Fruit fly (Drosophila melanogaster) whole organism, embryonic: ENCODE results near the gene CG44001.

Experiments
- Atf3 ChIP-seq: fragments of 200-800 bp; sonication (Bioruptor generic); optimal IDR thresholded peaks from 3 replicates; lab custom pipeline; 2016; ENCODE audit warnings: missing biosample characterization, missing genetic modification characterization
- Atf6 ChIP-seq: fragments of 200-800 bp; sonication (Bioruptor generic); IDR thresholded peaks from 2 replicates; pipeline ENCODE4 v1.3.6; 2022; ENCODE audit warnings: missing biosample characterization, missing genetic modification characterization
- CG10321 ChIP-seq: fragments of 200-800 bp; sonication (Bioruptor generic); IDR thresholded peaks from 2 replicates; pipeline ENCODE4 v1.3.6; 2022; ENCODE audit warnings: missing biosample characterization, missing genetic modification characterization
- CG11695 ChIP-seq: fragments of 200-800 bp; sonication (Bioruptor generic); IDR thresholded peaks from 3 replicates; pipeline ENCODE4 v1.3.6; 2022; ENCODE audit warnings: missing biosample characterization, missing genetic modification characterization
- CG12769 ChIP-seq: fragments of 200-800 bp; sonication (Bioruptor generic); optimal IDR thresholded peaks from 2 replicates; lab custom pipeline; 2019; ENCODE audit warnings: missing biosample characterization, mild to moderate bottlenecking, missing genetic modification characterization, moderate library complexity
- CG13123 ChIP-seq: fragments of 200-800 bp; sonication (Bioruptor generic); optimal IDR thresholded peaks from 2 replicates; lab custom pipeline; 2016; ENCODE audit warnings: missing biosample characterization, missing genetic modification characterization
- CG13624 ChIP-seq: fragments of 200-800 bp; sonication (Bioruptor generic); optimal IDR thresholded peaks from 2 replicates; lab custom pipeline; 2016; ENCODE audit warnings: missing biosample characterization, missing genetic modification characterization
- CG1603 ChIP-seq: fragments of 200-800 bp; sonication (Bioruptor generic); optimal IDR thresholded peaks from 2 replicates; lab custom pipeline; 2019; ENCODE audit warnings: missing biosample characterization, mild to moderate bottlenecking, missing genetic modification characterization, moderate library complexity
- CG17328 ChIP-seq: fragments of 200-800 bp; sonication (Bioruptor generic); IDR thresholded peaks from 2 replicates; pipeline ENCODE4 v1.3.6; 2022; ENCODE audit warnings: missing biosample characterization, missing genetic modification characterization
- CG17361 ChIP-seq: fragments of 200-800 bp; sonication (Bioruptor generic); IDR thresholded peaks from 3 replicates; pipeline ENCODE4 v1.3.6; 2022; ENCODE audit warnings: missing biosample characterization, missing genetic modification characterization
- CG17802 ChIP-seq: fragments of 200-800 bp; sonication (Bioruptor generic); optimal IDR thresholded peaks from 2 replicates; lab custom pipeline; 2018; ENCODE audit warnings: missing biosample characterization, mild to moderate bottlenecking, missing genetic modification characterization, moderate library complexity
- CG32767 ChIP-seq: fragments of 200-800 bp; sonication (Bioruptor generic); IDR thresholded peaks from 2 replicates; pipeline ENCODE4 v1.3.6; 2022; ENCODE audit warnings: missing biosample characterization, missing genetic modification characterization
- CG3407 ChIP-seq: fragments of 200-800 bp; sonication (Bioruptor generic); optimal IDR thresholded peaks from 2 replicates; lab custom pipeline; 2018; ENCODE audit warnings: missing biosample characterization, mild to moderate bottlenecking, missing genetic modification characterization
- CG6175 ChIP-seq: fragments of 200-800 bp; sonication (Bioruptor generic); IDR thresholded peaks from 3 replicates; pipeline ENCODE4 v1.3.6; 2022; ENCODE audit warnings: missing biosample characterization, missing genetic modification characterization
- CG6689 ChIP-seq: fragments of 200-800 bp; sonication (Bioruptor generic); IDR thresholded peaks from 2 replicates; pipeline ENCODE4 v1.3.6; 2022; ENCODE audit warnings: missing biosample characterization, missing genetic modification characterization
- CG6813 ChIP-seq: fragments of 200-800 bp; sonication (Bioruptor generic); optimal IDR thresholded peaks from 2 replicates; lab custom pipeline; 2017; ENCODE audit warnings: missing biosample characterization, missing genetic modification characterization, mild to moderate bottlenecking, moderate library complexity, missing genetic modification reagents
- CG7745 ChIP-seq: fragments of 200-800 bp; sonication (Bioruptor generic); optimal IDR thresholded peaks from 2 replicates; lab custom pipeline; 2018; ENCODE audit warnings: missing biosample characterization, mild to moderate bottlenecking, missing genetic modification characterization, moderate library complexity
- CG7928 ChIP-seq: fragments of 200-800 bp; sonication (Bioruptor generic); optimal IDR thresholded peaks from 2 replicates; lab custom pipeline; 2017; ENCODE audit warnings: missing biosample characterization, mild to moderate bottlenecking, missing genetic modification characterization
- CG8765 ChIP-seq: fragments of 200-800 bp; sonication (Bioruptor generic); IDR thresholded peaks from 2 replicates; pipeline ENCODE4 v1.3.6; 2022; ENCODE audit warnings: missing biosample characterization, missing genetic modification characterization
- CG9797 ChIP-seq: fragments of 200-800 bp; sonication (Bioruptor generic); optimal IDR thresholded peaks from 3 replicates; lab custom pipeline; 2018; ENCODE audit warnings: missing biosample characterization, mild to moderate bottlenecking, missing genetic modification characterization
- Chrac-16 ChIP-seq: fragments of 200-800 bp; sonication (Bioruptor generic); optimal IDR thresholded peaks from 3 replicates; lab custom pipeline; 2016; ENCODE audit warnings: missing biosample characterization, missing genetic modification characterization
- CrebB ChIP-seq: fragments of 200-800 bp; sonication (Bioruptor generic); optimal IDR thresholded peaks from 3 replicates; lab custom pipeline; 2018; ENCODE audit warnings: missing biosample characterization, mild to moderate bottlenecking, missing genetic modification characterization
- Dip3 ChIP-seq: fragments of 200-800 bp; sonication (Bioruptor generic); optimal IDR thresholded peaks from 3 replicates; lab custom pipeline; 2016; ENCODE audit warnings: missing biosample characterization, missing genetic modification characterization
- Doc2 ChIP-seq: fragments of 200-800 bp; sonication (Bioruptor generic); IDR thresholded peaks from 2 replicates; pipeline ENCODE4 v1.3.6; 2022; ENCODE audit warnings: missing biosample characterization, missing genetic modification characterization
- GATAe ChIP-seq: fragments of 200-800 bp; sonication (Bioruptor generic); conservative IDR thresholded peaks from 2 replicates; pipeline ENCODE4 v1.3.6; 2022; ENCODE audit warnings: missing biosample characterization, missing genetic modification characterization
- HLH54F ChIP-seq: fragments of 200-800 bp; sonication (Bioruptor generic); optimal IDR thresholded peaks from 3 replicates; lab custom pipeline; 2016; ENCODE audit warnings: missing biosample characterization, missing genetic modification characterization
- Mad ChIP-seq: fragments of 200-800 bp; sonication (Bioruptor generic); optimal IDR thresholded peaks from 2 replicates; lab custom pipeline; 2016; ENCODE audit warnings: missing biosample characterization, missing genetic modification characterization
- Med ChIP-seq: fragments of 200-800 bp; sonication (Bioruptor generic); peaks from one replicate; lab custom pipeline; 2016; ENCODE audit warnings: missing biosample characterization, missing genetic modification characterization, mild to moderate bottlenecking, inconsistent platforms, moderate library complexity
- NFAT ChIP-seq: fragments of 200-800 bp; sonication (Bioruptor generic); IDR thresholded peaks from 2 replicates; pipeline ENCODE4 v1.3.6; 2022; ENCODE audit warnings: missing biosample characterization, missing genetic modification characterization
- Nf-YA ChIP-seq: fragments of 200-800 bp; sonication (Bioruptor generic); IDR thresholded peaks from 2 replicates; pipeline ENCODE4 v1.3.6; 2022; ENCODE audit warnings: missing biosample characterization, missing genetic modification characterization
- Sry-δ ChIP-seq: fragments of 200-800 bp; sonication (Bioruptor generic); optimal IDR thresholded peaks from 2 replicates; lab custom pipeline; 2016; ENCODE audit warnings: missing biosample characterization, missing genetic modification characterization
- TFAM ChIP-seq: fragments of 200-800 bp; sonication (Bioruptor generic); optimal IDR thresholded peaks from 2 replicates; lab custom pipeline; 2017; ENCODE audit warnings: missing biosample characterization, missing genetic modification characterization, inconsistent platforms
- amos ChIP-seq: fragments of 200-800 bp; sonication (Bioruptor generic); IDR thresholded peaks from 2 replicates; pipeline ENCODE4 v1.3.6; 2022; ENCODE audit warnings: missing biosample characterization, missing genetic modification characterization; ENCODE audit not compliant: partially characterized antibody
- chif ChIP-seq, 2 experiments: fragments of 200-800 bp; sonication (Bioruptor generic); optimal IDR thresholded peaks; 3 replicates each; lab custom pipeline; 2016; ENCODE audit warnings: missing biosample characterization in 2 of 2, missing genetic modification characterization in 2 of 2
- chinmo ChIP-seq: fragments of 200-800 bp; sonication (Bioruptor generic); IDR thresholded peaks from 4 replicates; pipeline ENCODE4 v1.3.6; 2022; ENCODE audit warnings: missing biosample characterization, missing genetic modification characterization; ENCODE audit not compliant: partially characterized antibody
- fru ChIP-seq: fragments of >200 bp; optimal IDR thresholded peaks from 2 replicates; lab custom pipeline; 2017
- ftz-f1 ChIP-seq: fragments of 200-800 bp; sonication (Bioruptor generic); optimal IDR thresholded peaks from 2 replicates; lab custom pipeline; 2016; ENCODE audit warnings: missing biosample characterization, missing genetic modification characterization
- grau ChIP-seq: fragments of 200-800 bp; optimal IDR thresholded peaks from 3 replicates; lab custom pipeline; 2019; ENCODE audit warnings: missing biosample characterization, mild to moderate bottlenecking, missing genetic modification characterization, moderate library complexity
- grn ChIP-seq: fragments of 200-800 bp; sonication (Bioruptor generic); optimal IDR thresholded peaks from 3 replicates; lab custom pipeline; 2017; ENCODE audit warnings: missing biosample characterization, missing genetic modification characterization
- gsb ChIP-seq: fragments of 200-800 bp; sonication (Bioruptor generic); IDR thresholded peaks from 2 replicates; pipeline ENCODE4 v1.3.6; 2022; ENCODE audit warnings: missing biosample characterization, missing genetic modification characterization
- hbn ChIP-seq: fragments of 200-800 bp; sonication (Bioruptor generic); IDR thresholded peaks from 2 replicates; pipeline ENCODE4 v1.3.6; 2022; ENCODE audit warnings: missing biosample characterization, missing genetic modification characterization; ENCODE audit not compliant: partially characterized antibody
- ken ChIP-seq: fragments of 200-800 bp; sonication (Bioruptor generic); IDR thresholded peaks from 3 replicates; pipeline ENCODE4 v1.3.6; 2022; ENCODE audit warnings: missing biosample characterization, missing genetic modification characterization
- kni ChIP-seq: fragments of 200-800 bp; sonication (Bioruptor generic); optimal IDR thresholded peaks from 3 replicates; lab custom pipeline; 2017; ENCODE audit warnings: mild to moderate bottlenecking, missing biosample characterization, missing genetic modification reagents, missing genetic modification characterization
- pfk ChIP-seq: fragments of 200-800 bp; sonication (Bioruptor generic); optimal IDR thresholded peaks from 2 replicates; lab custom pipeline; 2018; ENCODE audit warnings: missing biosample characterization, mild to moderate bottlenecking, missing genetic modification characterization, moderate library complexity
- shn ChIP-seq: fragments of 200-800 bp; sonication (Bioruptor generic); optimal IDR thresholded peaks from 3 replicates; lab custom pipeline; 2016; ENCODE audit warnings: missing biosample characterization, missing genetic modification characterization
- slp2 ChIP-seq: fragments of 200-800 bp; sonication (Bioruptor generic); optimal IDR thresholded peaks from 2 replicates; lab custom pipeline; 2016; ENCODE audit warnings: missing biosample characterization, missing genetic modification characterization
- trem ChIP-seq: fragments of 200-800 bp; optimal IDR thresholded peaks from 3 replicates; lab custom pipeline; 2019; ENCODE audit warnings: missing biosample characterization, mild to moderate bottlenecking, missing genetic modification characterization, moderate library complexity
- tup ChIP-seq: fragments of 200-800 bp; sonication (Bioruptor generic); optimal IDR thresholded peaks from 2 replicates; lab custom pipeline; 2016; ENCODE audit warnings: missing biosample characterization, mild to moderate bottlenecking, missing genetic modification characterization, moderate library complexity
- unpg ChIP-seq: fragments of 200-800 bp; sonication (Bioruptor generic); optimal IDR thresholded peaks from 3 replicates; lab custom pipeline; 2018; ENCODE audit warnings: missing biosample characterization, mild to moderate bottlenecking, missing genetic modification characterization, moderate library complexity
- z ChIP-seq: fragments of 200-800 bp; sonication (Bioruptor generic); IDR thresholded peaks from 3 replicates; pipeline ENCODE4 v1.3.6; 2022; ENCODE audit warnings: missing biosample characterization, missing genetic modification characterization

Gene CG44001

DNA sequence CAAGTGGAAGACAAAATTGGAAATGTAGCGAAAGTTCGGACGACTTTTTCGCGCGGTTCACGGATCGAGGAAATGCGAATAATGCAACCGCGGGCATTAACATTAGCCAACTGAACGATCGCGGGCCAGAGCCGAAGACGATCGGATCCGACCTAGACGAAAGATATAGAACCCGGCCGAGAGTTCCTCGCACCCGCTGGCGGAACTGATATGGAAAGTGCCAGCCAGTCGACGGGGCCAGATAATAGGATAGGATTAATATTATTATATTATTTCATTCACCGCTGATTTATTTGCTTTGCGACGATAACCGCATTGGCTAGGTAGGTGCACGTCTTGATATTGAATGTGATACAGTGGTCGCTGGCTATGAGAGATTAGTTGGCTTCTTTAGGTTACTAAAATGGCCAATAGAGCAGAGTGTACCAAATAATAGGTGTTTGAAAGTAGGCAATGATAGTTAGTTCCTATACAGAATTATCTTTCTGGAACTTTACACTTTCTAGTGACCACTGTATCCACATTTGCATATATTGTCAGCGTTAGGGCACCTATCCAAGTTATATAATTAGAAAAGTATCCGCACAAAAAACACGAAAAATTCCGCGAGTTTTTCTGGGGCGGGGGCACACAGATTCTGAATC is 43.6 kb upstream of the CG44001 start (continued):
- TF ChIP-seq CG10321 (GFP tag; lab: Robert Waterston, UW) (no peak), CG32767 (peak; percentile 47; the same call in 1 of the 2 replicates), CG7745 (tag; lab: Kevin White, UChicago) (no peak), CG6175 (GFP tag; lab: Robert Waterston, UW) (0 out of 3 replicates have a peak, but pooled peaks have one; percentile 48), TFAM (GFP tag; lab: Kevin White, UChicago) (no peak), CG17802 (no peak), trem (tag; lab: Kevin White, UChicago) (peak; percentile 24), Mad (GFP tag; lab: Kevin White, UChicago) (peak; percentile 41), CG13624 (GFP tag; lab: Kevin White, UChicago) (peak; percentile 55), CrebB (tag; lab: Kevin White, UChicago) (no peak), chinmo (GFP tag; lab: Robert Waterston, UW) (no peak), CG6689 (GFP tag; lab: Robert Waterston, UW) (peak; percentile 76), gsb (0 out of 2 replicates have a peak, but pooled peaks have one; percentile 25), CG3407 (no peak), grau (tag; lab: Kevin White, UChicago) (peak; percentile 95), pfk (GFP tag; lab: Kevin White, UChicago) (no peak), tup (GFP tag; lab: Kevin White, UChicago) (peak; percentile 42), CG17361 (GFP tag; lab: Robert Waterston, UW) (peak; percentile 15; the same call in 1 of the 3 replicates), ken (GFP tag; lab: Robert Waterston, UW) (peak; percentile 70), Chrac-16 (GFP tag; lab: Kevin White, UChicago) (peak; percentile 74), Atf3 (no peak), z (no peak), fru (no peak), Sry-δ (peak; percentile 10), Med (GFP tag; lab: Kevin White, UChicago) (peak; percentile 96), ftz-f1 (GFP tag; lab: Kevin White, UChicago) (no peak), CG7928 (GFP tag; lab: Kevin White, UChicago) (peak; percentile 23), hbn (no peak), unpg (peak; percentile 73), CG6813 (GFP tag; lab: Kevin White, UChicago) (peak; percentile 53), CG1603 (peak; percentile 75), grn (GFP tag; lab: Kevin White, UChicago) (peak; percentile 41), Doc2 (no peak), NFAT (peak; percentile 66), HLH54F (GFP tag; lab: Kevin White, UChicago) (peak; percentile 64), CG17328 (peak; percentile 74), Atf6 (GFP tag; lab: Robert Waterston, UW) (peak; percentile 70; the same call in 1 of the 2 replicates), Dip3 (GFP tag; lab: Kevin White, UChicago) (peak; percentile 62), kni (GFP tag; lab: Kevin White, UChicago) (no peak), Nf-YA (no peak), chif (GFP tag; optimal IDR thresholded peaks at IDR 0.05; lab: Kevin White, UChicago) (peak; percentile 50 to 67), CG12769 (tag; lab: Kevin White, UChicago) (peak; percentile 76), GATAe (GFP tag; lab: Robert Waterston, UW) (0 out of 2 replicates have a peak, but pooled peaks have one; percentile 34), slp2 (GFP tag; lab: Kevin White, UChicago) (peak; percentile 56), CG9797 (no peak), amos (GFP tag; lab: Robert Waterston, UW) (no peak), CG13123 (GFP tag; lab: Kevin White, UChicago) (peak; percentile 20), CG8765 (GFP tag; lab: Robert Waterston, UW) (peak; percentile 51; the same call in 1 of the 2 replicates), CG11695 (GFP tag; lab: Robert Waterston, UW) (peak; percentile 59; the same call in 2 of the 3 replicates), shn (GFP tag; lab: Kevin White, UChicago) (peak; percentile 47)
